Worm (Caenorhabditis elegans) whole organism, early embryonic: ENCODE results near the gene C17A2.4.

Source experiments
- ama-1 ChIP-seq: fragments of 150-350 bp; optimal IDR thresholded peaks from 2 replicates; lab custom pipeline; 2014
- hnd-1 ChIP-seq: sonication (generic microtip); optimal IDR thresholded peaks from 2 replicates; lab custom pipeline; 2016; ENCODE audit warnings: missing genetic modification characterization, missing compliant biosample characterization

DNA sequence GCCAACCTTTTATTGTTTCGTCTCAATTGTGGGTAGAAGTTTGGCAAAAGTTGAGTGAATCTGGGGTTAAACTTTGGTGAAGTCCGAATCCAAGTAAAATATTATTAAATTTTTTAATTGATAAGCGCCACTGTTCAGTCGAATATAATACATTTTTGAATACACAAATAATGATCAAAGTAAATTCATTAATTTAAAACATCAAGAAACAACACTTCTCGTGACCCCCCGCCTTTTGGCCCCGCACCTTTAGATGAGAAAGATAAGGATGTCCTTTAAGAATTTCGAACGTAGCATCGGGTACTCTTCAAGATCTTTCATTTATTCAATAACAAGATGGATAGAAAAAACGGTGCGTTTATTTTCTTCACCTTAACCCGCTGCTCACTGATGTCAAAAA is 13.0 kb downstream of the C17A2.4 start, which contains the start of gene nhr-257:
- TF ChIP-seq ama-1, result no peak
- TF ChIP-seq hnd-1 (tag; lab: Kevin White, UChicago), result no peak
